Worm (Caenorhabditis elegans): ENCODE data around the gene C07A9.13.

DNA sequence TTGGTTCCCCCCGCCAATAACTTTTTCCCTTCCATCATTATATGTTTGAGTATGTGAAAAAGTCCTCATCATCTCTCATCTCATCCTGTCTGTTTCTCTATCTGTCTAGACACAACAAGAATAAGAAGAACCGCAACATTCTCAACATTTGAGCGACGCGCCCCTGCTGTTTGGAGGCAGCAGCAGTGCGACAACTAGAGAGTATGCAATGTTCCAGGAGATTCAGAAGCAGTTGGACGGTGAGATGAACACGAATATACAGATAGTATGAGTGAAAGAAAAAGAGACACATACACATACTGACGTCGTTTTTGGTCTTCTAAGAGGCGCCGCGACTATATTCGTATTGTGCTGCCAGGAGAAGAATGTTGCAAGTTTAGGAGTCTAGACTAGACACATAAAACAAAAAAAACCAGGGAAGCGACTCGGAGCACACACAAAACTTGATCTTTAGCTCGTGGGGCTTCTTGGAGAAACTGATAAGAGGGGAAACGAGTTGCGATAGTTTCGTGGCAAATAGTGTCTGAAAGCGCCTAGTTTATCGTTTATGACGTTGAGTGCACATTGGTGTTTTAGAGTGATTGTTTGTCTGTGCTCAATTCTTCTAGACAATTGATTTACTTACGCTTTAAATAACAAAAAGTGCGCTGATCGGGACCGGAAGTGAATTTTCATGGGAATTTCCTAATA lies 15.5 kb downstream of the C07A9.13 start:
- no peak for TF ChIP-seq scrt-1 (GFP tag; IDR thresholded peaks at IDR 0.05)
- TF ChIP-seq aly-1 (tag; optimal IDR thresholded peaks at IDR 0.05): no peak
- TF ChIP-seq hmg-4 (GFP tag; optimal IDR thresholded peaks at IDR 0.05): no peak
- no peak for TF ChIP-seq ama-1 (optimal IDR thresholded peaks at IDR 0.05)
- no peak for TF ChIP-seq tbx-37 (GFP tag; conservative IDR thresholded peaks at IDR 0.05)
- TF ChIP-seq pes-1 (GFP tag; IDR thresholded peaks at IDR 0.05): no peak
- TF ChIP-seq hnd-1 (tag; optimal IDR thresholded peaks at IDR 0.05): no peak
- no peak for TF ChIP-seq flt-1 (GFP tag; IDR thresholded peaks at IDR 0.05)
- TF ChIP-seq tbx-11 (GFP tag; IDR thresholded peaks at IDR 0.05): no peak
- TF ChIP-seq hmbx-1 (tag; optimal IDR thresholded peaks at IDR 0.05): no peak
- TF ChIP-seq ets-7 (tag; optimal IDR thresholded peaks at IDR 0.05): no peak
- no peak for TF ChIP-seq F13C5.2 (tag; optimal IDR thresholded peaks at IDR 0.05)
- no peak for TF ChIP-seq sea-1 (GFP tag; conservative IDR thresholded peaks at IDR 0.05)
